Worm (Caenorhabditis elegans): ENCODE results near the gene F55F3.4.

The F55F3.4 gene

ce11 chrX:13744543-13745113 is 40.7 kb upstream of the F55F3.4 start:
- TF ChIP-seq tra-1 (GFP tag; IDR thresholded peaks at IDR 0.05) (peak; percentile 75), ceh-28 (tag; optimal IDR thresholded peaks at IDR 0.05) (no peak), nhr-28 (tag; optimal IDR thresholded peaks at IDR 0.05) (peak; percentile 95), mep-1 (tag; optimal IDR thresholded peaks at IDR 0.05) (peak; percentile 26), ceh-20 (GFP tag; IDR thresholded peaks at IDR 0.05) (peak; percentile 47; the same call in 1 of the 2 replicates), dve-1 (tag; optimal IDR thresholded peaks at IDR 0.05; ENCODE audit: insufficient read depth) (peak; percentile 8), ZK337.2 (GFP tag; IDR thresholded peaks at IDR 0.05) (no peak), Y48G9A.11 (GFP tag; IDR thresholded peaks at IDR 0.05) (no peak), nhr-48 (tag; optimal IDR thresholded peaks at IDR 0.05) (peak; percentile 70), aha-1 (tag) (peak; percentile 42), nhr-11 (tag; optimal IDR thresholded peaks at IDR 0.05) (peak; percentile 67), set-16 (GFP tag; IDR thresholded peaks at IDR 0.05) (no peak), jun-1 (tag; optimal IDR thresholded peaks at IDR 0.05) (no peak), hlh-30 (tag; optimal IDR thresholded peaks at IDR 0.05; ENCODE audit: insufficient read depth) (peak; percentile 63), lsy-2 (tag; optimal IDR thresholded peaks at IDR 0.05) (peak in 1 of 2 experiments; percentile 41), nhr-6 (tag; optimal IDR thresholded peaks at IDR 0.05) (peak; percentile 34), ctbp-1 (GFP tag; IDR thresholded peaks at IDR 0.05) (peak; percentile 40; the same call in 1 of the 2 replicates), hlh-11 (tag; optimal IDR thresholded peaks at IDR 0.05) (peak; percentile 84), dmd-6 (GFP tag; IDR thresholded peaks at IDR 0.05) (peak; percentile 84), zip-11 (GFP tag; IDR thresholded peaks at IDR 0.05) (no peak), mxl-2 (GFP tag; conservative IDR thresholded peaks at IDR 0.05) (no peak), mdl-1 (tag; optimal IDR thresholded peaks at IDR 0.05) (peak in 1 of 2 experiments; percentile 32), ces-1 (GFP tag; optimal IDR thresholded peaks at IDR 0.05) (no peak), mxl-3 (GFP tag; optimal IDR thresholded peaks at IDR 0.05) (peak; percentile 68), hif-1 (tag; optimal IDR thresholded peaks at IDR 0.05) (peak in 1 of 2 experiments; percentile 47), pqm-1 (tag; optimal IDR thresholded peaks at IDR 0.05) (peak; percentile 38), F26F4.8 (GFP tag; conservative IDR thresholded peaks at IDR 0.05) (no peak)

DNA sequence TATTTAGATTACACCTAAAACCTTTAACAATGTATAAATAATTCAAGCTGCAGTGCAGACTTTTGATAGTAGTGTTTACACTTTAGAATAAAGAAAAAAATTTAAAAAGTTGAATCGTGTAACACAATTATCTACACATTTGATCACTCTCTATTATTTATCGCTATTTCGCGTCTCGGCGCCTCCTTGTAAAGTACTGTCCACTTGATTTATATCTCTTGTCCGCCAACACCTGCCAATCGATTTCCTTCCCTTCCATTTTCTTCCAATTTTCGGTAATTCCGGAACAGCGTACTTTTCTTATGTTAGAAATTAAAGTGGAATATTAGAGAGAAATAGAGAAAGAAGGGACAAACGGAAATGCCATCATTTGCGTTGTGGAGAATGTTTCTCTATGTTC is 39.8 kb upstream of the F55F3.4 start:
- TF ChIP-seq daf-16 (GFP tag; optimal IDR thresholded peaks at IDR 0.05): no peak
- peak; percentile 19 for TF ChIP-seq daf-16 (tag; optimal IDR thresholded peaks at IDR 0.05)
- no peak for TF ChIP-seq tag-97 (GFP tag; IDR thresholded peaks at IDR 0.05)
- TF ChIP-seq aha-1 (tag): peak; percentile 77
- no peak for TF ChIP-seq unc-130 (GFP tag; optimal IDR thresholded peaks at IDR 0.05)
- no peak for TF ChIP-seq fos-1 (tag; optimal IDR thresholded peaks at IDR 0.05)
- peak; percentile 3 for TF ChIP-seq mes-2 (tag; optimal IDR thresholded peaks at IDR 0.05; ENCODE audit: poor library complexity, severe bottlenecking)
- TF ChIP-seq php-3 (GFP tag; IDR thresholded peaks at IDR 0.05): peak; percentile 61; the same call in 1 of the 2 replicates

ce11 chrX:13746231-13746630 is 39.1 kb upstream of the F55F3.4 start:
- TF ChIP-seq pqm-1 (tag; optimal IDR thresholded peaks at IDR 0.05) (peak; percentile 20), dmd-6 (GFP tag; IDR thresholded peaks at IDR 0.05) (peak; percentile 79), unc-130 (GFP tag; optimal IDR thresholded peaks at IDR 0.05) (no peak), daf-16 (GFP tag; optimal IDR thresholded peaks at IDR 0.05) (no peak), daf-16 (tag; optimal IDR thresholded peaks at IDR 0.05) (peak; percentile 70), lim-7 (GFP tag; IDR thresholded peaks at IDR 0.05) (no peak), dve-1 (tag; optimal IDR thresholded peaks at IDR 0.05; ENCODE audit: insufficient read depth) (peak; percentile 8), nhr-28 (tag; optimal IDR thresholded peaks at IDR 0.05) (peak; percentile 15), hlh-30 (tag; optimal IDR thresholded peaks at IDR 0.05; ENCODE audit: insufficient read depth) (peak; percentile 42), hlh-11 (tag; optimal IDR thresholded peaks at IDR 0.05) (peak; percentile 70)
